Worm (Caenorhabditis elegans) whole organism, mixed stage, embryonic: Measurements from ENCODE around the gene tsp-2.

Source experiments
- M03D4.4 ChIP-seq: sonication (generic microtip); optimal IDR thresholded peaks from 2 replicates; lab custom pipeline; 2017; ENCODE audit warnings: mild to moderate bottlenecking, missing genetic modification characterization, missing compliant biosample characterization
- bed-3 ChIP-seq: fragments of 200-800 bp; sonication (Bioruptor generic); optimal IDR thresholded peaks from 3 replicates; lab custom pipeline; 2018; ENCODE audit warnings: mild to moderate bottlenecking, missing genetic modification characterization, moderate library complexity, missing compliant biosample characterization
- blmp-1 ChIP-seq: fragments of 150-350 bp; optimal IDR thresholded peaks from 2 replicates; lab custom pipeline; 2014; ENCODE audit warnings: missing biosample characterization, missing genetic modification characterization
- ceh-39 ChIP-seq: fragments of 150-350 bp; optimal IDR thresholded peaks from 2 replicates; lab custom pipeline; 2014; ENCODE audit warnings: missing biosample characterization, missing genetic modification characterization
- ceh-43 ChIP-seq: fragments of 200-800 bp; sonication (Bioruptor generic); optimal IDR thresholded peaks from 2 replicates; lab custom pipeline; 2018; ENCODE audit warnings: mild to moderate bottlenecking, missing genetic modification characterization, moderate library complexity, missing compliant biosample characterization
- ceh-83 ChIP-seq: fragments of 200-800 bp; sonication (Bioruptor generic); optimal IDR thresholded peaks from 2 replicates; lab custom pipeline; 2018; ENCODE audit warnings: mild to moderate bottlenecking, missing genetic modification characterization, missing compliant biosample characterization
- ces-1 ChIP-seq: fragments of 150-350 bp; optimal IDR thresholded peaks from 2 replicates; lab custom pipeline; 2014; ENCODE audit warnings: missing biosample characterization, missing genetic modification reagents, missing genetic modification characterization
- cnd-1 ChIP-seq: fragments of 200-800 bp; sonication (Bioruptor generic); optimal IDR thresholded peaks from 2 replicates; lab custom pipeline; 2018; ENCODE audit warnings: mild to moderate bottlenecking, missing genetic modification characterization, missing compliant biosample characterization
- drap-1 ChIP-seq: fragments of 200-800 bp; sonication (Bioruptor generic); optimal IDR thresholded peaks from 3 replicates; lab custom pipeline; 2018; ENCODE audit warnings: mild to moderate bottlenecking, missing genetic modification characterization, missing compliant biosample characterization
- elt-3 ChIP-seq: fragments of 150-350 bp; optimal IDR thresholded peaks from 2 replicates; lab custom pipeline; 2014; ENCODE audit warnings: missing biosample characterization, missing genetic modification characterization
- flh-1 ChIP-seq: fragments of 200-800 bp; sonication (Bioruptor generic); optimal IDR thresholded peaks from 2 replicates; lab custom pipeline; 2018; ENCODE audit warnings: mild to moderate bottlenecking, missing genetic modification characterization, moderate library complexity, missing compliant biosample characterization
- ham-2 ChIP-seq: fragments of 200-800 bp; sonication (Bioruptor generic); optimal IDR thresholded peaks from 2 replicates; lab custom pipeline; 2018; ENCODE audit warnings: mild to moderate bottlenecking, missing genetic modification characterization, missing compliant biosample characterization
- hlh-1 ChIP-seq: fragments of 150-350 bp; optimal IDR thresholded peaks from 2 replicates; lab custom pipeline; 2014; ENCODE audit warnings: missing biosample characterization, missing genetic modification reagents, missing genetic modification characterization
- lin-13 ChIP-seq: fragments of 150-350 bp; optimal IDR thresholded peaks from 2 replicates; lab custom pipeline; 2014; ENCODE audit warnings: missing biosample characterization, missing genetic modification characterization
- lin-32 ChIP-seq: fragments of 200-800 bp; sonication (Bioruptor generic); optimal IDR thresholded peaks from 2 replicates; lab custom pipeline; 2018; ENCODE audit warnings: mild to moderate bottlenecking, missing genetic modification characterization, missing compliant biosample characterization
- lsy-2 ChIP-seq: fragments of 150-350 bp; optimal IDR thresholded peaks from 2 replicates; lab custom pipeline; 2014; ENCODE audit warnings: missing biosample characterization, missing genetic modification characterization
- mab-5 ChIP-seq: fragments of 150-350 bp; optimal IDR thresholded peaks from 2 replicates; lab custom pipeline; 2014; ENCODE audit warnings: missing biosample characterization, missing genetic modification characterization
- mep-1 ChIP-seq: fragments of 150-350 bp; optimal IDR thresholded peaks from 2 replicates; lab custom pipeline; 2017; ENCODE audit warnings: missing biosample characterization, missing genetic modification reagents, missing genetic modification characterization, inconsistent platforms
- mls-2 ChIP-seq: sonication (generic microtip); optimal IDR thresholded peaks from 2 replicates; lab custom pipeline; 2016; ENCODE audit warnings: mild to moderate bottlenecking, missing genetic modification characterization, moderate library complexity, missing compliant biosample characterization
- nhr-12 ChIP-seq: fragments of 150-350 bp; optimal IDR thresholded peaks from 2 replicates; lab custom pipeline; 2014; ENCODE audit warnings: missing biosample characterization, missing genetic modification characterization
- nhr-2 ChIP-seq: fragments of 150-350 bp; optimal IDR thresholded peaks from 2 replicates; lab custom pipeline; 2014; ENCODE audit warnings: missing biosample characterization, missing genetic modification characterization
- nhr-237 ChIP-seq: fragments of 150-350 bp; optimal IDR thresholded peaks from 2 replicates; lab custom pipeline; 2014; ENCODE audit warnings: missing biosample characterization, missing genetic modification characterization
- nhr-28 ChIP-seq: fragments of 150-350 bp; optimal IDR thresholded peaks from 2 replicates; lab custom pipeline; 2014; ENCODE audit warnings: missing biosample characterization, missing genetic modification characterization
- nhr-76 ChIP-seq: sonication (generic microtip); optimal IDR thresholded peaks from 2 replicates; lab custom pipeline; 2017; ENCODE audit warnings: missing biosample characterization, missing genetic modification characterization
- pha-4 ChIP-seq: fragments of 150-350 bp; optimal IDR thresholded peaks from 2 replicates; lab custom pipeline; 2018; ENCODE audit warnings: missing biosample characterization, missing genetic modification reagents, missing genetic modification characterization
- sem-2 ChIP-seq: fragments of 200-800 bp; sonication (Bioruptor generic); optimal IDR thresholded peaks from 2 replicates; lab custom pipeline; 2018; ENCODE audit warnings: mild to moderate bottlenecking, missing genetic modification characterization, missing compliant biosample characterization
- snpc-4 ChIP-seq: fragments of 150-350 bp; optimal IDR thresholded peaks from 2 replicates; lab custom pipeline; 2014; ENCODE audit warnings: missing biosample characterization, missing genetic modification characterization
- sptf-1 ChIP-seq: sonication (generic microtip); optimal IDR thresholded peaks from 2 replicates; lab custom pipeline; 2017; ENCODE audit warnings: mild to moderate bottlenecking, missing genetic modification characterization, moderate library complexity, missing compliant biosample characterization
- unc-120 ChIP-seq: sonication (generic microtip); optimal IDR thresholded peaks from 2 replicates; lab custom pipeline; 2017; ENCODE audit warnings: missing genetic modification characterization, missing compliant biosample characterization; ENCODE audit not compliant: poor library complexity, severe bottlenecking
- unc-39 ChIP-seq: fragments of 150-350 bp; optimal IDR thresholded peaks from 2 replicates; lab custom pipeline; 2014; ENCODE audit warnings: missing biosample characterization, missing genetic modification characterization
- unc-62 ChIP-seq: fragments of 150-350 bp; optimal IDR thresholded peaks from 2 replicates; lab custom pipeline; 2014; ENCODE audit warnings: missing biosample characterization, missing genetic modification reagents, missing genetic modification characterization
- zip-8 ChIP-seq: fragments of 150-350 bp; optimal IDR thresholded peaks from 2 replicates; lab custom pipeline; 2014; ENCODE audit warnings: missing biosample characterization, missing genetic modification characterization

tsp-2 gene

DNA sequence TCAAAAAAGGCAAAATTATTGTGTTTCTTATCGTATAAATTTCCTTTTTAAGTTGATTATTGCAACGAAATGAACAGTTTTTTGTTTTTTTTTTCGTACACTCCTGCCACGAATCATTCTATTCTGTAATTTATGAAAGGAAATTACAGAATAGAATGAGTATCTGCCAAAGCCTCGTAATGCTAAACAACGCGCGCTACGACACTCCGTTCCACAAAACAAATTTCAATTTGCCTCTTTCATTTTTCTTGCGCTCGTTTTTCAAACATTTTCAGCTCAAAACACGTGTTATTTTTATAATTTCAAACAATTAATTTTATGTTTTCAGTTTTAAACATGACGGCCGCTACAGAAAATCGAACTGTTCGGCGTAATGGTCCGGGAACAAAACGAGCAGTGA, 13.0 kb downstream of the tsp-2 start, which contains the start of gene mob-4:
TSS of gene mob-4 (plus strand) at position 329 of the 400 bp plus-strand sequence.
- no peak for TF ChIP-seq flh-1
- no peak for TF ChIP-seq ham-2 (GFP tag; lab: Kevin White, UChicago)
- TF ChIP-seq ceh-43 (GFP tag; lab: Kevin White, UChicago), result no peak
- TF ChIP-seq snpc-4 (tag; lab: Kevin White, UChicago), result no peak
- TF ChIP-seq nhr-237 (tag; lab: Kevin White, UChicago), result no peak
- TF ChIP-seq unc-120, result no peak
- TF ChIP-seq mep-1 (tag; lab: Kevin White, UChicago), result no peak
- TF ChIP-seq drap-1, result no peak
- no peak for TF ChIP-seq lsy-2 (tag; lab: Kevin White, UChicago)
- no peak for TF ChIP-seq lin-13 (tag; lab: Kevin White, UChicago)
- TF ChIP-seq blmp-1 (tag; lab: Kevin White, UChicago), result no peak
- no peak for TF ChIP-seq nhr-76 (tag; lab: Kevin White, UChicago)
- no peak for TF ChIP-seq zip-8
- no peak for TF ChIP-seq nhr-2 (tag; lab: Kevin White, UChicago)
- TF ChIP-seq nhr-12 (tag; lab: Kevin White, UChicago), result no peak

DNA sequence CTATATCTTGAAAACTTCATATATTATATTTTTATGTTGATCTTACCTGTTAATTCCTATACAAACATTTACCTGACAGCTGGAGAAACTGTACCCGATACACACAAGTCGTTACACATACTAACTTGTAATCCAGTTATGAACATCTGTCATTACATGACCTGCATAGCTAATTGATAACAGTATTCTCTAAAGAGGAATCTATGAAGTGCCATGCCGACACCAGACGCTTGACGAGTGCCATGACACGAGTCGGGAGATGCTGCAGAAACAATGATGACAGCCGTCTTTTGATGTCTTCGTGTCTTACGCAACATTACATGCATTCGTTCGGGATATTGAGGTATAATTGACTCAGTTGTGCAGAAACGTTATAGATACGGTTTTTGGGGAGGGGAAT, 17.7 kb downstream of the tsp-2 start:
- TF ChIP-seq unc-39 (tag; lab: Kevin White, UChicago) (no peak), zip-8 (peak; percentile 27), nhr-2 (tag; lab: Kevin White, UChicago) (peak; percentile 31)

DNA sequence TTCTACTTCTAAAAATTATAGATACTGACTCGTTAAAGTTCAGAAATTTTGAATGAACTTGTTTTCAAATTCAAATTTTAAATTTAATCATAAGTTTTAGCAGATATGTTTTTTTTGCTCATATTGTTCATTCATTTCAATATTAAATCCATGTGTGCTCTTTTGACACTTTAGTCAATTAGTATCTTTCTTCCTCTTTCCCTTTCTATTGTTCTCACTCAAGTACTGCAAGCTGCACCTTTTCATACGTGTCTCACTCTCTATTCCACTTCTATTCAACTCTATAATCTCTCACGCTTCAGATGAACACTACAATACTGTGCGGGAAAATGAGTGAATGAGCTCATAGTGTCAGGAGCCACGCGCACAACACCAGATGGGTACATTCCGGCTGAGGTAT, 19.8 kb downstream of the tsp-2 start, which contains the start of gene C30A5.16:
TSS of gene C30A5.16 (plus strand) at position 301 of the 400 bp plus-strand sequence.
- TF ChIP-seq elt-3 (tag; lab: Kevin White, UChicago), result no peak
- TF ChIP-seq sem-2 (GFP tag; lab: Kevin White, UChicago), result no peak
- TF ChIP-seq M03D4.4 (tag; lab: Kevin White, UChicago), result no peak
- TF ChIP-seq blmp-1 (tag; lab: Kevin White, UChicago), result no peak
- no peak for TF ChIP-seq nhr-76 (tag; lab: Kevin White, UChicago)
- no peak for TF ChIP-seq nhr-237 (tag; lab: Kevin White, UChicago)
- TF ChIP-seq unc-120, result no peak
- no peak for TF ChIP-seq unc-62 (GFP tag; lab: Kevin White, UChicago)
- no peak for TF ChIP-seq nhr-2 (tag; lab: Kevin White, UChicago)
- TF ChIP-seq ceh-83 (GFP tag; lab: Kevin White, UChicago), result no peak
- no peak for TF ChIP-seq nhr-28 (tag; lab: Kevin White, UChicago)
- no peak for TF ChIP-seq ceh-39
- TF ChIP-seq bed-3 (GFP tag; lab: Kevin White, UChicago), result no peak
- TF ChIP-seq mep-1 (tag; lab: Kevin White, UChicago), result no peak
- no peak for TF ChIP-seq nhr-12 (tag; lab: Kevin White, UChicago)
- TF ChIP-seq hlh-1 (tag; lab: Kevin White, UChicago), result no peak

DNA sequence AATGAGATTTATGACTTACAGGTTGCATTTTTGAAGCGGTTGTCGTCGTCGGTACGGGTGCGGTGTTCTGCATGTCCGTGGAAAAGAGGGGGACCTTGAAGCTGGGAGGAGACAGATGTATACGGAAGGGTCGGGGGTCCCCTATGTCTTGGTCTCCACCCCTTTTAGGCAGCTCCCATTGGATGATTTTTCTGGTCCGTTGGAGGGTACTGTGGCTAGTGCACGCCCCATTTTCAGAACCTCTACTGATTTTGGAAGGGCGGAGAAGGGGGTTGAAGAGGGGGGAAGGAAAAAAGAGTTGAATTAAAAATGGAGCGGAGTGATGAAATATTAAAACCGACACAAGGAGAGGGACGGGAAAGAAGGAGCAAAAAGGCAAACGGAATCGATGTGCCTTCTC, 21.5 kb downstream of the tsp-2 start, which contains the start of gene unc-86:
TSS of gene unc-86 (minus strand) at position 113 of the 400 bp plus-strand sequence.
- peak; percentile 55 for TF ChIP-seq lsy-2 (tag; lab: Kevin White, UChicago)
- TF ChIP-seq bed-3 (GFP tag; lab: Kevin White, UChicago), result no peak
- TF ChIP-seq hlh-1 (tag; lab: Kevin White, UChicago), result no peak

DNA sequence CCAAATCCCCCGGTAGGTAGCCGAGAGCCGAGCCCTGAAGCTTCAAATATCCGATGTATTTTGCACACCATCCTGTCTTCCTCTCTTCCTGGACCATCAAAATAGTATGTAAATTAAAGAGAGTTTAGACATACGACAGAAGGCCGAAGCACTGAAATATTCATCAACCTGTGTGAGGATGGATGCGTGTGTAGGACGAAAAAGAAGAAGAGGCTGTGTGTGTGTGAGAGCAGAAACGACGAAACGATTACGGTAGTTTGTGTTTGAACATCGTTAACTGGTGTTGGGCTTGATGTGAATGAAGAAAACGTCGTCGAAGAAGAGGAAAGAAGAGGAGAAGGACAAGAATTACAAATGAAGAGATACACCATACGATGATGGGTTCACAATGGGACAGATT, 26.2 kb downstream of the tsp-2 start:
- TF ChIP-seq mep-1 (tag; lab: Kevin White, UChicago), result no peak
- no peak for TF ChIP-seq ces-1
- no peak for TF ChIP-seq cnd-1
- no peak for TF ChIP-seq pha-4 (tag; lab: Kevin White, UChicago)
- no peak for TF ChIP-seq bed-3 (GFP tag; lab: Kevin White, UChicago)
- TF ChIP-seq sptf-1, result no peak
- no peak for TF ChIP-seq unc-39 (tag; lab: Kevin White, UChicago)
- TF ChIP-seq hlh-1 (tag; lab: Kevin White, UChicago), result no peak

DNA sequence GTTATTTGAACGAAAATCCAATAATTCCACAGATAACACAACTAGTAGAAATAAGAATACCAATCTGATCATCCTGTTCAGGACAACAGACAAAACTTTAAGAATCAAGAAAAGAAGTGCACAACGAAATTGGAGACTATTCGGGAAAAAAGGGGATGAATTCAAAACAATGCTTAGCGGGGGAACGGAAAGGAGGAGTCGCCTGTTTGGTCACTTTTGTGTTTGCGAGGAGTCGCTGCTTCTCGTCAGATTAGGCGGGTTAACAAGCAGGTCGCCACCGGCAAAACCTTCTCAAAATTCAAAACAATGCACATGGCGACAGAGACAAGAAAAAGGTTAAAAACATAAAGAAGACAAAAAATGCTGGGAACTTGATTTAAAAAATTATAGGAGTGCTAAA, 28.0 kb downstream of the tsp-2 start, which contains the start of gene C30A5.10:
TSS of gene C30A5.10 (minus strand) at position 101 of the 400 bp plus-strand sequence.
- TF ChIP-seq cnd-1 (no peak), ceh-83 (GFP tag; lab: Kevin White, UChicago) (no peak), sem-2 (GFP tag; lab: Kevin White, UChicago) (no peak), nhr-76 (tag; lab: Kevin White, UChicago) (no peak), nhr-237 (tag; lab: Kevin White, UChicago) (no peak), zip-8 (no peak), nhr-28 (tag; lab: Kevin White, UChicago) (no peak), mab-5 (tag; lab: Kevin White, UChicago) (no peak), hlh-1 (tag; lab: Kevin White, UChicago) (no peak), lin-32 (GFP tag; lab: Kevin White, UChicago) (no peak), flh-1 (no peak), pha-4 (tag; lab: Kevin White, UChicago) (no peak), M03D4.4 (tag; lab: Kevin White, UChicago) (no peak), elt-3 (tag; lab: Kevin White, UChicago) (no peak), unc-120 (no peak), drap-1 (no peak), mls-2 (tag; lab: Kevin White, UChicago) (no peak)
